Worm (Caenorhabditis elegans) whole organism, mixed stage, embryonic: ENCODE results near the gene ZK1067.4.

Experiments
- blmp-1 ChIP-seq: fragments of 150-350 bp; optimal IDR thresholded peaks from 2 replicates; lab custom pipeline; 2014; ENCODE audit warnings: missing biosample characterization, missing genetic modification characterization
- nhr-76 ChIP-seq: sonication (generic microtip); optimal IDR thresholded peaks from 2 replicates; lab custom pipeline; 2017; ENCODE audit warnings: missing biosample characterization, missing genetic modification characterization

DNA sequence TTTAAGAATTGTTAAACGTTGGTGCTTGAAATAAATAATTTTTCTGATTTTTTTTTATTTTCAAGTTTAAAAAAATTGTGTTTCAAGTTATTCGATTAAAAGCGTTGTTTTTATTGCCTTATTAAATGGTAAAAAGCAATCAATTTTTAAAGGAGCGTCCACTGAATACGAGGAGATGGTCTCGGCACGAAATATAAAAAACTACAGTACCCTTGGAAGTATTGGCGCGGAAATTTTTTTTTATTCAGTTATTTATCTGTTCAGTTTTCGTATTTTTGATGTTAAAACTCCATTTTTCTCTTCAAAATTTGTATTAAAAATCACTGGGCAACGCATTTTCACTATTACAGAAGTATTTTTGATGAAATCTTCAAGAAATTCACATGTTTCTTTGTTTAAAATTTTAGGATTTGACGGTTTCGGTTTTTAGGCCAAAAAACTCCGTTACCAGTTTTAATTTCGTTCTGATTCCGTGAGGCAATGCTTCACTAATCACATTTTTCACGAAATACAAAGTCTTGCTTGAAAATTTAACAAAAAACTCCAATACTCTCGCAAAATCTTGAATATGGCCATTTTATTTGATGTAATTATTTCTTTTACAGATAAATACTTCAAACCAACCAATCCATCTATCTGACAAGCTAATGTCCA is 3.0 kb downstream of the ZK1067.4 start, which contains the start of gene znfx-1:
- no peak for TF ChIP-seq nhr-76 (tag; lab: Kevin White, UChicago)
- no peak for TF ChIP-seq blmp-1 (tag; lab: Kevin White, UChicago)
